Worm (Caenorhabditis elegans): ENCODE measurements around the gene ZK637.4.

Gene ZK637.4

ce11 chrIII:8926512-8926911, 32.9 kb downstream of the ZK637.4 start:
- TF ChIP-seq sea-2 (GFP tag; IDR thresholded peaks at IDR 0.05): no peak
- TF ChIP-seq Y67H2A.10 (GFP tag; conservative IDR thresholded peaks at IDR 0.05): no peak
- no peak for TF ChIP-seq zfh-2 (GFP tag; conservative IDR thresholded peaks at IDR 0.05)
- no peak for TF ChIP-seq ceh-58 (GFP tag; IDR thresholded peaks at IDR 0.05)
- no peak for TF ChIP-seq C17E4.6 (GFP tag; IDR thresholded peaks at IDR 0.05)
- no peak for TF ChIP-seq ceh-27 (GFP tag; optimal IDR thresholded peaks at IDR 0.05)
- no peak for TF ChIP-seq dpff-1 (tag; optimal IDR thresholded peaks at IDR 0.05)
- TF ChIP-seq hmg-1.2 (GFP tag; IDR thresholded peaks at IDR 0.05): no peak; the same call in 1 of the 2 replicates

- no peak for TF ChIP-seq lin-54 (GFP tag; optimal IDR thresholded peaks at IDR 0.05)
- TF ChIP-seq ets-4 (GFP tag; optimal IDR thresholded peaks at IDR 0.05): no peak
- no peak for TF ChIP-seq hrde-1 (tag; optimal IDR thresholded peaks at IDR 0.05; ENCODE audit: borderline replicate concordance)
- no peak for TF ChIP-seq hmg-1.2 (GFP tag; IDR thresholded peaks at IDR 0.05)
- no peak for TF ChIP-seq snpc-3.4 (tag; optimal IDR thresholded peaks at IDR 0.05)
- no peak for TF ChIP-seq snpc-1.3 (tag; optimal IDR thresholded peaks at IDR 0.05; ENCODE audit: insufficient read depth)
- no peak for TF ChIP-seq B0336.3 (GFP tag; IDR thresholded peaks at IDR 0.05)
- TF ChIP-seq F49E8.2 (tag; optimal IDR thresholded peaks at IDR 0.05; ENCODE audit: insufficient read depth): no peak
- TF ChIP-seq dpl-1 (GFP tag; optimal IDR thresholded peaks at IDR 0.05): no peak
- no peak for TF ChIP-seq Y95B8A.8 (GFP tag; IDR thresholded peaks at IDR 0.05)
- TF ChIP-seq let-607 (tag; optimal IDR thresholded peaks at IDR 0.05): no peak
These were observed 36.2 kb downstream of the ZK637.4 start, which contains the start of gene arrd-15 for ce11 chrIII:8929723-8930122. Gene arrd-15 (plus strand): TSS chrIII:8930023.

ce11 chrIII:8933696-8934095, 40.1 kb downstream of the ZK637.4 start:
- TF ChIP-seq sea-2 (GFP tag; IDR thresholded peaks at IDR 0.05): no peak
- TF ChIP-seq attf-6 (GFP tag; IDR thresholded peaks at IDR 0.05): no peak
- no peak for TF ChIP-seq nfya-1 (tag; optimal IDR thresholded peaks at IDR 0.05; ENCODE audit: borderline replicate concordance, insufficient read depth)
- TF ChIP-seq nfyb-1 (GFP tag; IDR thresholded peaks at IDR 0.05): no peak
- TF ChIP-seq B0261.1 (tag; optimal IDR thresholded peaks at IDR 0.05): no peak
- TF ChIP-seq atf-7 (tag; optimal IDR thresholded peaks at IDR 0.05): no peak
- TF ChIP-seq F57C9.4 (tag; optimal IDR thresholded peaks at IDR 0.05): no peak

ce11 chrIII:8934378-8934777, 40.8 kb downstream of the ZK637.4 start:
- TF ChIP-seq ceh-91 (GFP tag; IDR thresholded peaks at IDR 0.05): no peak
- no peak for TF ChIP-seq nhr-27 (tag; optimal IDR thresholded peaks at IDR 0.05)
- no peak for TF ChIP-seq die-1 (tag; optimal IDR thresholded peaks at IDR 0.05)
- TF ChIP-seq unc-62 (GFP tag; optimal IDR thresholded peaks at IDR 0.05): no peak
- TF ChIP-seq madf-10 (tag; optimal IDR thresholded peaks at IDR 0.05): no peak
- TF ChIP-seq B0261.1 (tag; optimal IDR thresholded peaks at IDR 0.05): no peak
- no peak for TF ChIP-seq lin-40 (tag; optimal IDR thresholded peaks at IDR 0.05)
- no peak for TF ChIP-seq nhr-90 (tag; optimal IDR thresholded peaks at IDR 0.05)
- TF ChIP-seq egrh-3 (GFP tag; IDR thresholded peaks at IDR 0.05): no peak
- no peak for TF ChIP-seq dpff-1 (tag; optimal IDR thresholded peaks at IDR 0.05)
- no peak for TF ChIP-seq lin-26 (GFP tag; IDR thresholded peaks at IDR 0.05)
- TF ChIP-seq egl-18 (GFP tag; IDR thresholded peaks at IDR 0.05): no peak
